Fruit fly (Drosophila melanogaster) whole organism, embryonic: ENCODE measurements around the gene CG14367.

ENCODE experiments used
- Awh ChIP-seq: fragments of 200-800 bp; sonication (Bioruptor generic); IDR thresholded peaks from 2 replicates; pipeline ENCODE4, ENCODE4 v1.3.6; 2022; ENCODE audit warnings: missing biosample characterization, missing genetic modification characterization
- CG10274 ChIP-seq: fragments of 200-800 bp; sonication (Bioruptor generic); optimal IDR thresholded peaks from 3 replicates; lab custom pipeline; 2017; ENCODE audit warnings: missing biosample characterization, mild to moderate bottlenecking, missing genetic modification characterization
- CG10959 ChIP-seq: fragments of 200-800 bp; sonication (Bioruptor generic); IDR thresholded peaks from 2 replicates; pipeline ENCODE4 v1.3.6; 2022; ENCODE audit warnings: missing biosample characterization, missing genetic modification characterization
- CG1233 ChIP-seq: fragments of 200-800 bp; sonication (Bioruptor generic); optimal IDR thresholded peaks from 4 replicates; lab custom pipeline; 2018; ENCODE audit warnings: missing biosample characterization, mild to moderate bottlenecking, missing genetic modification characterization
- CG13775 ChIP-seq: fragments of 200-800 bp; sonication (Bioruptor generic); optimal IDR thresholded peaks from 3 replicates; lab custom pipeline; 2017; ENCODE audit warnings: missing biosample characterization, mild to moderate bottlenecking, missing genetic modification characterization
- CG13894 ChIP-seq: fragments of 200-800 bp; sonication (Bioruptor generic); optimal IDR thresholded peaks from 3 replicates; lab custom pipeline; 2018; ENCODE audit warnings: missing biosample characterization, mild to moderate bottlenecking, missing genetic modification characterization, moderate library complexity
- CG14710 ChIP-seq: fragments of 200-800 bp; sonication (Bioruptor generic); optimal IDR thresholded peaks from 3 replicates; lab custom pipeline; 2019; ENCODE audit warnings: missing biosample characterization, mild to moderate bottlenecking, missing genetic modification characterization, moderate library complexity
- CG16813 ChIP-seq: fragments of 200-800 bp; sonication (Bioruptor generic); IDR thresholded peaks from 3 replicates; pipeline ENCODE4 v1.3.6; 2022; ENCODE audit warnings: missing biosample characterization, missing genetic modification characterization; ENCODE audit not compliant: partially characterized antibody
- CG17359 ChIP-seq: fragments of 200-800 bp; sonication (Bioruptor generic); optimal IDR thresholded peaks from 3 replicates; lab custom pipeline; 2018; ENCODE audit warnings: missing biosample characterization, mild to moderate bottlenecking, missing genetic modification characterization, moderate library complexity
- CG1792 ChIP-seq: fragments of 200-800 bp; sonication (Bioruptor generic); optimal IDR thresholded peaks from 2 replicates; lab custom pipeline; 2016; ENCODE audit warnings: missing biosample characterization, missing genetic modification characterization
- CG18011 ChIP-seq: fragments of 200-800 bp; sonication (Bioruptor generic); optimal IDR thresholded peaks from 2 replicates; lab custom pipeline; 2017; ENCODE audit warnings: missing biosample characterization, missing genetic modification characterization, mild to moderate bottlenecking, moderate library complexity, missing genotype
- CG18262 ChIP-seq: fragments of 200-800 bp; optimal IDR thresholded peaks from 3 replicates; lab custom pipeline; 2019; ENCODE audit warnings: missing biosample characterization, mild to moderate bottlenecking, missing genetic modification characterization, moderate library complexity
- CG2202 ChIP-seq: fragments of 200-800 bp; sonication (Bioruptor generic); optimal IDR thresholded peaks from 2 replicates; lab custom pipeline; 2018; ENCODE audit warnings: missing biosample characterization, mild to moderate bottlenecking, missing genetic modification characterization
- CG32532 ChIP-seq: fragments of 200-800 bp; sonication (Bioruptor generic); IDR thresholded peaks from 2 replicates; pipeline ENCODE4 v1.3.6; 2022; ENCODE audit warnings: missing biosample characterization, missing genetic modification characterization
- CG3995 ChIP-seq: fragments of 200-800 bp; sonication (Bioruptor generic); optimal IDR thresholded peaks from 3 replicates; lab custom pipeline; 2016; ENCODE audit warnings: missing biosample characterization, missing genetic modification characterization
- CG5180 ChIP-seq: fragments of 200-800 bp; sonication (Bioruptor generic); optimal IDR thresholded peaks from 3 replicates; lab custom pipeline; 2017; ENCODE audit warnings: missing biosample characterization, missing genetic modification characterization, mild to moderate bottlenecking, moderate library complexity, missing genetic modification reagents
- CG6272 ChIP-seq: fragments of 200-800 bp; sonication (Bioruptor generic); IDR thresholded peaks from 2 replicates; pipeline ENCODE4 v1.3.6; 2022; ENCODE audit warnings: missing biosample characterization, missing genetic modification characterization
- CG7357 ChIP-seq: fragments of 200-800 bp; sonication (Bioruptor generic); IDR thresholded peaks from 3 replicates; pipeline ENCODE4 v1.3.6; 2022; ENCODE audit warnings: missing biosample characterization, missing genetic modification characterization
- CG8281 ChIP-seq: fragments of 200-800 bp; sonication (Bioruptor generic); optimal IDR thresholded peaks from 2 replicates; lab custom pipeline; 2018; ENCODE audit warnings: missing biosample characterization, mild to moderate bottlenecking, missing genetic modification characterization, moderate library complexity
- CG9817 ChIP-seq: fragments of 200-800 bp; sonication (Bioruptor generic); optimal IDR thresholded peaks from 2 replicates; lab custom pipeline; 2018; ENCODE audit warnings: missing biosample characterization, mild to moderate bottlenecking, missing genetic modification characterization, moderate library complexity
- CrebB ChIP-seq: fragments of 200-800 bp; sonication (Bioruptor generic); optimal IDR thresholded peaks from 3 replicates; lab custom pipeline; 2018; ENCODE audit warnings: missing biosample characterization, mild to moderate bottlenecking, missing genetic modification characterization
- D19A ChIP-seq: fragments of 200-800 bp; optimal IDR thresholded peaks from 3 replicates; lab custom pipeline; 2019; ENCODE audit warnings: missing biosample characterization, mild to moderate bottlenecking, missing genetic modification characterization, moderate library complexity
- Dfd ChIP-seq, 2 experiments: fragments of >200 bp; optimal IDR thresholded peaks; 2 replicates each; lab custom pipeline; 2017; ENCODE audit warnings: missing biosample characterization in 2 of 2, missing genetic modification characterization in 2 of 2
- Doc3 ChIP-seq: fragments of 200-800 bp; sonication (Bioruptor generic); IDR thresholded peaks from 3 replicates; pipeline ENCODE4 v1.3.6; 2022; ENCODE audit warnings: missing biosample characterization, missing genetic modification characterization; ENCODE audit not compliant: partially characterized antibody
- Fer1 ChIP-seq: fragments of 200-800 bp; sonication (Bioruptor generic); optimal IDR thresholded peaks from 2 replicates; lab custom pipeline; 2017; ENCODE audit warnings: missing biosample characterization, mild to moderate bottlenecking, missing genetic modification characterization
- Fer2 ChIP-seq: fragments of 200-800 bp; sonication (Bioruptor generic); optimal IDR thresholded peaks from 2 replicates; lab custom pipeline; 2018; ENCODE audit warnings: missing biosample characterization, mild to moderate bottlenecking, missing genetic modification characterization, moderate library complexity
- HmgD ChIP-seq: fragments of 200-800 bp; sonication (Bioruptor generic); optimal IDR thresholded peaks from 3 replicates; lab custom pipeline; 2016; ENCODE audit warnings: missing biosample characterization, missing genetic modification characterization
- Hr39 ChIP-seq: fragments of >200 bp; optimal IDR thresholded peaks from 2 replicates; lab custom pipeline; 2017
- Sox102F ChIP-seq: fragments of 200-800 bp; sonication (Bioruptor generic); optimal IDR thresholded peaks from 2 replicates; lab custom pipeline; 2018; ENCODE audit warnings: missing biosample characterization, mild to moderate bottlenecking, missing genetic modification characterization, moderate library complexity
- br ChIP-seq: fragments of >200 bp; optimal IDR thresholded peaks from 2 replicates; lab custom pipeline; 2017
- cg ChIP-seq: fragments of 200-800 bp; sonication (Bioruptor generic); optimal IDR thresholded peaks from 3 replicates; lab custom pipeline; 2019; ENCODE audit warnings: missing biosample characterization, mild to moderate bottlenecking, missing genetic modification characterization, moderate library complexity
- chm ChIP-seq: fragments of 200-800 bp; sonication (Bioruptor generic); IDR thresholded peaks from 2 replicates; pipeline ENCODE4 v1.3.6; 2022; ENCODE audit warnings: missing biosample characterization, missing genetic modification characterization
- crp ChIP-seq, 2 experiments: fragments of 200-800 bp; sonication (Bioruptor generic); optimal IDR thresholded peaks; 2 replicates in 1 of 2; 3 replicates in 1 of 2; lab custom pipeline; 2017; ENCODE audit warnings: missing biosample characterization in 2 of 2, missing genetic modification characterization in 2 of 2, mild to moderate bottlenecking in 1 of 2, moderate library complexity in 1 of 2
- dm ChIP-seq: fragments of 200-800 bp; sonication (Bioruptor generic); optimal IDR thresholded peaks from 3 replicates; lab custom pipeline; 2016; ENCODE audit warnings: missing biosample characterization, missing genetic modification characterization
- en ChIP-seq: fragments of 200-800 bp; sonication (Bioruptor generic); optimal IDR thresholded peaks from 2 replicates; lab custom pipeline; 2016; ENCODE audit warnings: missing biosample characterization, missing genetic modification characterization
- gfzf ChIP-seq: fragments of 200-800 bp; sonication (Bioruptor generic); optimal IDR thresholded peaks from 2 replicates; lab custom pipeline; 2016; ENCODE audit warnings: missing biosample characterization, mild to moderate bottlenecking, missing genetic modification characterization, moderate library complexity
- grau ChIP-seq: fragments of 200-800 bp; optimal IDR thresholded peaks from 3 replicates; lab custom pipeline; 2019; ENCODE audit warnings: missing biosample characterization, mild to moderate bottlenecking, missing genetic modification characterization, moderate library complexity
- gsb ChIP-seq: fragments of 200-800 bp; sonication (Bioruptor generic); IDR thresholded peaks from 2 replicates; pipeline ENCODE4 v1.3.6; 2022; ENCODE audit warnings: missing biosample characterization, missing genetic modification characterization
- ken ChIP-seq: fragments of 200-800 bp; sonication (Bioruptor generic); IDR thresholded peaks from 3 replicates; pipeline ENCODE4 v1.3.6; 2022; ENCODE audit warnings: missing biosample characterization, missing genetic modification characterization
- lov ChIP-seq, 2 experiments: fragments of 200-800 bp in 1 of 2; fragments of >200 bp in 1 of 2; sonication (Bioruptor generic) in 1 of 2; IDR thresholded peaks in 1 of 2; optimal IDR thresholded peaks in 1 of 2; 2 replicates in 1 of 2; 3 replicates in 1 of 2; pipeline versions ENCODE4 v1.3.6 to Lab custom; 2017 to 2022; ENCODE audit warnings: missing biosample characterization in 1 of 2, missing genetic modification characterization in 1 of 2
- mam ChIP-seq: fragments of 200-800 bp; sonication (Bioruptor generic); optimal IDR thresholded peaks from 3 replicates; lab custom pipeline; 2016; ENCODE audit warnings: missing biosample characterization, missing genetic modification characterization
- oc ChIP-seq: fragments of 200-800 bp; sonication (Bioruptor generic); optimal IDR thresholded peaks from 2 replicates; lab custom pipeline; 2018; ENCODE audit warnings: missing biosample characterization, mild to moderate bottlenecking, missing genetic modification characterization, moderate library complexity
- pros ChIP-seq: fragments of 200-800 bp; sonication (Bioruptor generic); optimal IDR thresholded peaks from 3 replicates; lab custom pipeline; 2019; ENCODE audit warnings: missing biosample characterization, mild to moderate bottlenecking, missing genetic modification characterization, moderate library complexity
- salm ChIP-seq: fragments of 200-800 bp; sonication (Bioruptor generic); optimal IDR thresholded peaks from 2 replicates; lab custom pipeline; 2018; ENCODE audit warnings: missing biosample characterization, mild to moderate bottlenecking, missing genetic modification characterization
- sqz ChIP-seq: fragments of 200-800 bp; sonication (Bioruptor generic); optimal IDR thresholded peaks from 3 replicates; lab custom pipeline; 2018; ENCODE audit warnings: missing biosample characterization, mild to moderate bottlenecking, missing genetic modification characterization
- tap ChIP-seq: fragments of 200-800 bp; optimal IDR thresholded peaks from 3 replicates; lab custom pipeline; 2019; ENCODE audit warnings: missing biosample characterization, mild to moderate bottlenecking, missing genetic modification characterization, moderate library complexity
- tna ChIP-seq: fragments of 200-800 bp; sonication (Bioruptor generic); IDR thresholded peaks from 2 replicates; pipeline ENCODE4 v1.3.6; 2022; ENCODE audit warnings: missing biosample characterization, missing genetic modification characterization; ENCODE audit not compliant: partially characterized antibody
- trh ChIP-seq: fragments of 200-800 bp; sonication (Bioruptor generic); optimal IDR thresholded peaks from 2 replicates; lab custom pipeline; 2016; ENCODE audit warnings: missing biosample characterization, missing genetic modification characterization
- zen ChIP-seq: fragments of 200-800 bp; sonication (Bioruptor generic); optimal IDR thresholded peaks from 3 replicates; lab custom pipeline; 2018; ENCODE audit warnings: missing biosample characterization, mild to moderate bottlenecking, missing genetic modification characterization, moderate library complexity

Gene CG14367

DNA sequence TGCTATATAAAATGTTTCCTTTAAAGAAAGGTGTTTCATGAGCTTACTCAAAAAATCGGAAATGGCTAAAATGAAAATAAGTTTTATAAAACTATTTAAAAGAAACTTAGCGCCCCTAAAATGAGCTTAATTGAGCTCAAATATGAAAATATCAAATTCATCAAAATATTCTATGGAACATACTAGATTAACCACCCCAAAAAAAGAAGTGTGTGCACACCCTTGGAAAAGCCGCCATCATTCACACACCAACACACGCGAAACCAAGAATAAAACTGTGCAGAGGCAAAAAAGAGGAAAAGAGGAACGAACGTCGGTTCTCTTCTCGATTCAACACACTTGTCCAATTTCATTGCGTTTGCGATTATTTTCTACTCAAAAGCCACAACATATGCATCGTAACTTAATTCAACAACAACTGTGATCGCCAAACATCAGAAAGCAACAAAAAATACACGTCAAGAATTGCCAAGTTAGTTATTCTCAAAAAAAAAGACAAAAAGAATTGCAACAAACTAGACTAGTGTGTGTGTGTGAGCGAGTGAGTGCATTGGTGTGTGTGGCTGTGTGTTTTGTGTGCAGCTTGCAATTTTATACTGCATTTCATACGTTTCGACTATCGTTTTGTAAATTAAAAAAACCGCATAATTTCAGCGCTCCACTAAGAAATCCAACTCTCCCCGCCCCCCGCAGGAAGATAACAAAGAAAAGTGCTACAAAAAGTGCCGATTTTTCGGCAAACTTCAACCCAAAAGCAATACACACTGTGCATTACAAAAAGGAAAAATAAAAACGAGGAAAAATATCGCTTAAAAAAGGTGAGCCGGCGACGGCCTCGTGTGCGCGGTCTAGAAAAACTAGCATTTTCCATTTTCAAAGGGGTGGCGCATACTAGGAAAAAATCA is 46.9 kb upstream of the CG14367 start, which contains the start of gene rin (continued):
- no peak for TF ChIP-seq CG9817
- no peak for TF ChIP-seq Fer2 (tag; lab: Kevin White, UChicago)
- no peak for TF ChIP-seq CG13775 (GFP tag; lab: Kevin White, UChicago)
- TF ChIP-seq pros (GFP tag; lab: Kevin White, UChicago), result no peak
- no peak for TF ChIP-seq CG18262
- no peak for TF ChIP-seq CG1233 (GFP tag; lab: Kevin White, UChicago)
- TF ChIP-seq CG10959 (GFP tag; lab: Robert Waterston, UW), result no peak
- no peak for TF ChIP-seq ken
- no peak for TF ChIP-seq CG17359
- no peak for TF ChIP-seq chm (GFP tag; lab: Robert Waterston, UW)
- TF ChIP-seq CG13894 (tag; lab: Kevin White, UChicago), result no peak
- peak; percentile 15 for TF ChIP-seq Fer1 (GFP tag; lab: Kevin White, UChicago)
- TF ChIP-seq mam, result no peak
- no peak for TF ChIP-seq Dfd (GFP tag; optimal IDR thresholded peaks at IDR 0.05; lab: Kevin White, UChicago)
- TF ChIP-seq lov (optimal IDR thresholded peaks at IDR 0.05; lab: Kevin White, UChicago), result no peak
- TF ChIP-seq lov (GFP tag; IDR thresholded peaks at IDR 0.05; lab: Robert Waterston, UW), result no peak
- TF ChIP-seq CrebB (tag; lab: Kevin White, UChicago), result no peak
- no peak for TF ChIP-seq CG16813
- TF ChIP-seq en, result no peak
- no peak for TF ChIP-seq trh
- no peak for TF ChIP-seq CG3995 (GFP tag; lab: Kevin White, UChicago)
- TF ChIP-seq zen (tag; lab: Kevin White, UChicago), result no peak
- TF ChIP-seq tna (GFP tag; lab: Robert Waterston, UW), result no peak
- no peak for TF ChIP-seq HmgD (GFP tag; lab: Kevin White, UChicago)
- TF ChIP-seq sqz (GFP tag; lab: Kevin White, UChicago), result peak; percentile 41
- TF ChIP-seq Hr39 (lab: Kevin White, UChicago), result no peak
- no peak for TF ChIP-seq CG6272 (GFP tag; lab: Robert Waterston, UW)
- no peak for TF ChIP-seq tap
- TF ChIP-seq cg (GFP tag; lab: Kevin White, UChicago), result peak; percentile 92
- no peak for TF ChIP-seq CG2202
- TF ChIP-seq CG14710, result peak; percentile 99
- no peak for TF ChIP-seq CG8281 (tag; lab: Kevin White, UChicago)
- TF ChIP-seq grau (tag; lab: Kevin White, UChicago), result no peak
- no peak for TF ChIP-seq CG5180 (GFP tag; lab: Kevin White, UChicago)
- no peak for TF ChIP-seq CG10274 (GFP tag; lab: Kevin White, UChicago)
- TF ChIP-seq D19A (tag; lab: Kevin White, UChicago), result no peak
- no peak for TF ChIP-seq salm (tag; lab: Kevin White, UChicago)
- no peak for TF ChIP-seq CG18011 (GFP tag; lab: Kevin White, UChicago)
- no peak for TF ChIP-seq CG1792
- peak; percentile 2 for TF ChIP-seq dm (GFP tag; lab: Kevin White, UChicago)
- TF ChIP-seq gfzf (GFP tag; lab: Kevin White, UChicago), result peak; percentile 37
- no peak for TF ChIP-seq oc (tag; lab: Kevin White, UChicago)
- no peak for TF ChIP-seq Awh
- 0 out of 3 replicates have a peak, but pooled peaks have one; percentile 9 for TF ChIP-seq Doc3 (GFP tag; lab: Robert Waterston, UW)
- TF ChIP-seq CG7357 (GFP tag; lab: Robert Waterston, UW), result no peak
- no peak for TF ChIP-seq CG32532 (GFP tag; lab: Robert Waterston, UW)
- TF ChIP-seq crp (GFP tag; optimal IDR thresholded peaks at IDR 0.05; lab: Kevin White, UChicago), result no peak
- no peak for TF ChIP-seq Sox102F (GFP tag; lab: Kevin White, UChicago)
- TF ChIP-seq gsb (GFP tag; lab: Robert Waterston, UW), result no peak
- TF ChIP-seq br, result no peak
